Worm (Caenorhabditis elegans): ENCODE measurements around the gene ZC196.8.

DNA sequence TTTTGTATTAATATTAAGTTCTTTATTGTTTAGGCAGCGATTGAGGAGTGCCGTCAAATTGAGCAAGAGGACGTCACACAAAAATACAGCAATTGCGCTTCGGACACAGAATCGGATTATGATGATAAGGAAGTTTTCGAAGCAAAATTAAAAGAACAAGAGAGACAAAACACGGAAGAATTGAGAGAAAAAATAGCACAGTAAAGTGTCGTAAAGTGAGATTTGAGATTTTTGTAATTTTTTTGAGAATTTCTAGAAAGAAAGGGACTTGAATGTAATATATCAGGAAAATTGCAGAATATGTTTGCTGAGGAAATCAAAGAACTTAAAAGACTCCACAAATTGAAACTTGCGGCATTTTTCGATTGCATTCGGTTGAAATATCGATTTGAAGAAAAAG lies 32.6 kb upstream of the ZC196.8 start, which contains the start of gene B0507.4:
- TF ChIP-seq mxl-3 (GFP tag; optimal IDR thresholded peaks at IDR 0.05) (no peak), ceh-82 (tag; optimal IDR thresholded peaks at IDR 0.05) (no peak), lin-39 (tag; optimal IDR thresholded peaks at IDR 0.05) (no peak), fkh-10 (GFP tag; optimal IDR thresholded peaks at IDR 0.05) (no peak), madf-5 (GFP tag; IDR thresholded peaks at IDR 0.05) (no peak)

All from whole organism, L4 larva.